Fruit fly (Drosophila melanogaster) whole organism, embryonic: ENCODE results near the gene CG33654.

Source experiments
- Adf1 ChIP-seq: fragments of 200-800 bp; sonication (Bioruptor generic); IDR thresholded peaks from 2 replicates; pipeline ENCODE4 v1.3.6; 2022; ENCODE audit warnings: missing biosample characterization, missing genetic modification characterization
- Atf3 ChIP-seq: fragments of 200-800 bp; sonication (Bioruptor generic); optimal IDR thresholded peaks from 3 replicates; lab custom pipeline; 2016; ENCODE audit warnings: missing biosample characterization, missing genetic modification characterization
- Bgb ChIP-seq: fragments of 200-800 bp; sonication (Bioruptor generic); IDR thresholded peaks from 2 replicates; pipeline ENCODE4 v1.3.6; 2022; ENCODE audit warnings: missing biosample characterization, missing genetic modification characterization; ENCODE audit not compliant: partially characterized antibody
- CG10959 ChIP-seq: fragments of 200-800 bp; sonication (Bioruptor generic); IDR thresholded peaks from 2 replicates; pipeline ENCODE4 v1.3.6; 2022; ENCODE audit warnings: missing biosample characterization, missing genetic modification characterization
- CG12071 ChIP-seq: fragments of 200-800 bp; sonication (Bioruptor generic); optimal IDR thresholded peaks from 3 replicates; lab custom pipeline; 2018; ENCODE audit warnings: missing biosample characterization, mild to moderate bottlenecking, missing genetic modification characterization
- CG12236 ChIP-seq: fragments of 200-800 bp; sonication (Bioruptor generic); optimal IDR thresholded peaks from 2 replicates; lab custom pipeline; 2016; ENCODE audit warnings: missing biosample characterization, missing genetic modification characterization
- CG1233 ChIP-seq: fragments of 200-800 bp; sonication (Bioruptor generic); optimal IDR thresholded peaks from 4 replicates; lab custom pipeline; 2018; ENCODE audit warnings: missing biosample characterization, mild to moderate bottlenecking, missing genetic modification characterization
- CG14014 ChIP-seq: fragments of 200-800 bp; sonication (Bioruptor generic); IDR thresholded peaks from 2 replicates; pipeline ENCODE4 v1.3.6; 2022; ENCODE audit warnings: missing biosample characterization, missing genetic modification characterization
- CG14441 ChIP-seq: fragments of 200-800 bp; sonication (Bioruptor generic); IDR thresholded peaks from 2 replicates; pipeline ENCODE4 v1.3.6; 2022; ENCODE audit warnings: missing biosample characterization, missing genetic modification characterization
- CG15269 ChIP-seq: fragments of 200-800 bp; sonication (Bioruptor generic); optimal IDR thresholded peaks from 2 replicates; lab custom pipeline; 2018; ENCODE audit warnings: missing biosample characterization, mild to moderate bottlenecking, missing genetic modification characterization, moderate library complexity
- CG16813 ChIP-seq: fragments of 200-800 bp; sonication (Bioruptor generic); IDR thresholded peaks from 3 replicates; pipeline ENCODE4 v1.3.6; 2022; ENCODE audit warnings: missing biosample characterization, missing genetic modification characterization; ENCODE audit not compliant: partially characterized antibody
- CG17385 ChIP-seq: fragments of 200-800 bp; sonication (Bioruptor generic); optimal IDR thresholded peaks from 3 replicates; lab custom pipeline; 2018; ENCODE audit warnings: missing biosample characterization, mild to moderate bottlenecking, missing genetic modification characterization
- CG18262 ChIP-seq: fragments of 200-800 bp; optimal IDR thresholded peaks from 3 replicates; lab custom pipeline; 2019; ENCODE audit warnings: missing biosample characterization, mild to moderate bottlenecking, missing genetic modification characterization, moderate library complexity
- CG1832 ChIP-seq: fragments of 200-800 bp; sonication (Bioruptor generic); optimal IDR thresholded peaks from 2 replicates; lab custom pipeline; 2017; ENCODE audit warnings: missing biosample characterization, mild to moderate bottlenecking, missing genetic modification characterization, inconsistent platforms
- CG2202 ChIP-seq: fragments of 200-800 bp; sonication (Bioruptor generic); optimal IDR thresholded peaks from 2 replicates; lab custom pipeline; 2018; ENCODE audit warnings: missing biosample characterization, mild to moderate bottlenecking, missing genetic modification characterization
- CG3065 ChIP-seq: fragments of 200-800 bp; sonication (Bioruptor generic); optimal IDR thresholded peaks from 2 replicates; lab custom pipeline; 2016; ENCODE audit warnings: missing biosample characterization, missing genetic modification characterization
- CG4707 ChIP-seq: fragments of 200-800 bp; sonication (Bioruptor generic); optimal IDR thresholded peaks from 2 replicates; lab custom pipeline; 2018; ENCODE audit warnings: missing biosample characterization, mild to moderate bottlenecking, missing genetic modification characterization, moderate library complexity
- CG6683 ChIP-seq: fragments of 200-800 bp; sonication (Bioruptor generic); optimal IDR thresholded peaks from 2 replicates; lab custom pipeline; 2017; ENCODE audit warnings: missing biosample characterization, mild to moderate bottlenecking, missing genetic modification characterization, missing genetic modification reagents
- CG6689 ChIP-seq: fragments of 200-800 bp; sonication (Bioruptor generic); IDR thresholded peaks from 2 replicates; pipeline ENCODE4 v1.3.6; 2022; ENCODE audit warnings: missing biosample characterization, missing genetic modification characterization
- CG7271 ChIP-seq: fragments of 200-800 bp; sonication (Bioruptor generic); optimal IDR thresholded peaks from 2 replicates; lab custom pipeline; 2018; ENCODE audit warnings: missing biosample characterization, mild to moderate bottlenecking, missing genetic modification characterization, moderate library complexity
- CG8359 ChIP-seq: fragments of 200-800 bp; sonication (Bioruptor generic); optimal IDR thresholded peaks from 2 replicates; lab custom pipeline; 2017; ENCODE audit warnings: missing biosample characterization, mild to moderate bottlenecking, missing genetic modification characterization, borderline replicate concordance
- CG9437 ChIP-seq: fragments of 200-800 bp; sonication (Bioruptor generic); optimal IDR thresholded peaks from 2 replicates; lab custom pipeline; 2018; ENCODE audit warnings: missing biosample characterization, mild to moderate bottlenecking, missing genetic modification characterization
- CG9609 ChIP-seq: fragments of 200-800 bp; sonication (Bioruptor generic); optimal IDR thresholded peaks from 3 replicates; lab custom pipeline; 2016; ENCODE audit warnings: missing biosample characterization, missing genetic modification characterization
- CG9876 ChIP-seq: fragments of 200-800 bp; sonication (Bioruptor generic); optimal IDR thresholded peaks from 2 replicates; lab custom pipeline; 2016; ENCODE audit warnings: missing biosample characterization, missing genetic modification characterization
- Ets65A ChIP-seq: fragments of 200-800 bp; sonication (Bioruptor generic); peaks from one replicate; lab custom pipeline; 2016; ENCODE audit warnings: missing biosample characterization, missing genetic modification characterization
- GATAe ChIP-seq: fragments of 200-800 bp; sonication (Bioruptor generic); conservative IDR thresholded peaks from 2 replicates; pipeline ENCODE4 v1.3.6; 2022; ENCODE audit warnings: missing biosample characterization, missing genetic modification characterization
- Gug ChIP-seq: fragments of 200-800 bp; sonication (Bioruptor generic); IDR thresholded peaks from 4 replicates; pipeline ENCODE4 v1.3.6; 2022; ENCODE audit warnings: missing biosample characterization, missing genetic modification characterization
- HLH3B ChIP-seq: fragments of 200-800 bp; sonication (Bioruptor generic); IDR thresholded peaks from 2 replicates; pipeline ENCODE4 v1.3.6; 2022; ENCODE audit warnings: missing biosample characterization, missing genetic modification characterization
- HLH54F ChIP-seq: fragments of 200-800 bp; sonication (Bioruptor generic); optimal IDR thresholded peaks from 3 replicates; lab custom pipeline; 2016; ENCODE audit warnings: missing biosample characterization, missing genetic modification characterization
- Hmr ChIP-seq: fragments of 200-800 bp; sonication (Bioruptor generic); optimal IDR thresholded peaks from 3 replicates; lab custom pipeline; 2017; ENCODE audit warnings: mild to moderate bottlenecking, missing biosample characterization, missing genetic modification reagents, missing genetic modification characterization
- Nf-YB ChIP-seq: fragments of 200-800 bp; sonication (Bioruptor generic); optimal IDR thresholded peaks from 3 replicates; lab custom pipeline; 2019; ENCODE audit warnings: missing biosample characterization, mild to moderate bottlenecking, missing genetic modification characterization, moderate library complexity
- Poxn ChIP-seq: fragments of 200-800 bp; sonication (Bioruptor generic); IDR thresholded peaks from 2 replicates; pipeline ENCODE4 v1.3.6; 2022; ENCODE audit warnings: missing biosample characterization, missing genetic modification characterization
- Six4 ChIP-seq: fragments of 200-800 bp; sonication (Bioruptor generic); optimal IDR thresholded peaks from 2 replicates; lab custom pipeline; 2016; ENCODE audit warnings: missing biosample characterization, missing genetic modification characterization
- Stat92E ChIP-seq, 3 experiments: fragments of >200 bp in 2 of 3; fragments of 200-800 bp in 1 of 3; sonication (Bioruptor generic) in 1 of 3; optimal IDR thresholded peaks; 2 replicates each; lab custom pipeline; 2017 to 2019; ENCODE audit warnings: missing biosample characterization in 3 of 3, missing genetic modification characterization in 3 of 3, mild to moderate bottlenecking in 1 of 3, moderate library complexity in 1 of 3
- Usf ChIP-seq: fragments of 200-800 bp; sonication (Bioruptor generic); optimal IDR thresholded peaks from 2 replicates; lab custom pipeline; 2017; ENCODE audit warnings: missing genotype, missing biosample characterization, missing genetic modification characterization
- Vsx1 ChIP-seq: fragments of 200-800 bp; sonication (Bioruptor generic); optimal IDR thresholded peaks from 2 replicates; lab custom pipeline; 2017; ENCODE audit warnings: missing biosample characterization, mild to moderate bottlenecking, missing genetic modification characterization, missing genetic modification reagents
- Xrp1 ChIP-seq: fragments of 200-800 bp; sonication (Bioruptor generic); IDR thresholded peaks from 2 replicates; pipeline ENCODE4 v1.3.6; 2022; ENCODE audit warnings: missing biosample characterization, missing genetic modification characterization
- YL-1 ChIP-seq: fragments of 200-800 bp; sonication (Bioruptor generic); optimal IDR thresholded peaks from 3 replicates; lab custom pipeline; 2017; ENCODE audit warnings: missing biosample characterization, mild to moderate bottlenecking, missing genetic modification characterization
- al ChIP-seq: fragments of 200-800 bp; sonication (Bioruptor generic); IDR thresholded peaks from 2 replicates; pipeline ENCODE4 v1.3.6; 2022; ENCODE audit warnings: missing biosample characterization, missing genetic modification characterization
- cg ChIP-seq: fragments of 200-800 bp; sonication (Bioruptor generic); optimal IDR thresholded peaks from 3 replicates; lab custom pipeline; 2019; ENCODE audit warnings: missing biosample characterization, mild to moderate bottlenecking, missing genetic modification characterization, moderate library complexity
- chinmo ChIP-seq: fragments of 200-800 bp; sonication (Bioruptor generic); IDR thresholded peaks from 4 replicates; pipeline ENCODE4 v1.3.6; 2022; ENCODE audit warnings: missing biosample characterization, missing genetic modification characterization; ENCODE audit not compliant: partially characterized antibody
- chm ChIP-seq: fragments of 200-800 bp; sonication (Bioruptor generic); IDR thresholded peaks from 2 replicates; pipeline ENCODE4 v1.3.6; 2022; ENCODE audit warnings: missing biosample characterization, missing genetic modification characterization
- dmrt11E ChIP-seq: fragments of 200-800 bp; sonication (Bioruptor generic); optimal IDR thresholded peaks from 3 replicates; lab custom pipeline; 2018; ENCODE audit warnings: missing biosample characterization, mild to moderate bottlenecking, missing genetic modification characterization, moderate library complexity
- en ChIP-seq: fragments of 200-800 bp; sonication (Bioruptor generic); optimal IDR thresholded peaks from 2 replicates; lab custom pipeline; 2016; ENCODE audit warnings: missing biosample characterization, missing genetic modification characterization
- eyg ChIP-seq: fragments of 200-800 bp; sonication (Bioruptor generic); optimal IDR thresholded peaks from 3 replicates; lab custom pipeline; 2016; ENCODE audit warnings: missing biosample characterization, missing genetic modification characterization
- fu2 ChIP-seq: fragments of 200-800 bp; sonication (Bioruptor generic); optimal IDR thresholded peaks from 2 replicates; lab custom pipeline; 2016; ENCODE audit warnings: missing biosample characterization, missing genetic modification characterization
- onecut ChIP-seq: fragments of 200-800 bp; sonication (Bioruptor generic); IDR thresholded peaks from 2 replicates; pipeline ENCODE4 v1.3.6; 2022; ENCODE audit warnings: missing biosample characterization, missing genetic modification characterization
- repo ChIP-seq: fragments of 200-800 bp; sonication (Bioruptor generic); optimal IDR thresholded peaks from 2 replicates; lab custom pipeline; 2016; ENCODE audit warnings: missing biosample characterization, missing genetic modification characterization
- ro ChIP-seq: fragments of 200-800 bp; sonication (Bioruptor generic); IDR thresholded peaks from 2 replicates; pipeline ENCODE4 v1.3.6; 2022; ENCODE audit warnings: missing biosample characterization, missing genetic modification characterization
- sima ChIP-seq: fragments of 200-800 bp; sonication (Bioruptor generic); optimal IDR thresholded peaks from 2 replicates; lab custom pipeline; 2016; ENCODE audit warnings: missing biosample characterization, missing genetic modification characterization
- sr ChIP-seq: fragments of 200-800 bp; sonication (Bioruptor generic); IDR thresholded peaks from 3 replicates; pipeline ENCODE4 v1.3.6; 2022; ENCODE audit warnings: missing biosample characterization, missing genetic modification characterization
- yki ChIP-seq: fragments of >200 bp; optimal IDR thresholded peaks from 3 replicates; lab custom pipeline; 2018

Gene CG33654

DNA sequence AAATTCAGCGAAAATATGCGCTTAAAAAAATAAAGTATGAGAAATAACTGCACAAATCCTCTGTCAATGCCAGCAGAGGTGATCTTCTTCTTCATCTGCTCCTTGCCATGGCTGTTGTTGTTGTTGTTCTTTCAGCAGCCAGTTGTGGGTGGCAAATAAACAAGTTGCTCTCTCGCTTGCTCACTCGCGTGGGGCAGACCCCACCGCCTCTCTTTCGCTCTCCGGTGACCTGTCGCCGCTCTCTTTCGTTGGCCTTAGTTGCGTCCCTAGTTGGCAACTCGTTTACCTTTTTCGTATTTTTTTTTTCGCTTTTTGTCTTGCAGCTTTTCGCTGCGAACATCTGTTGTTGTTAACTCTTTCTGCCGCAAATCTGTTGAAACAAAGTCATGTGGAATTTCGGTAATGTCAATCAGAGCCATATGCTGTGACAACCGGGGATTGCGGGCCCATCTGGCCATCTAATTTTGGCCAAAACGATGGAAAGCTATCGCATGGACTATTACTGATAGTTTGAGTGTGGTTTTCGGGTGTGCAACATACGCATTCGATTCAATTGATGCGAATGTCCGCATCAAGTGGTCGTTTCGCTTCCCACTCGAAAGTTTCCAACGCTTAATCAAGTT, 48.3 kb downstream of the CG33654 start (continued):
- peak; percentile 47 for TF ChIP-seq CG17385 (GFP tag; lab: Kevin White, UChicago)
- TF ChIP-seq onecut (GFP tag; lab: Robert Waterston, UW) = no peak
- no peak for TF ChIP-seq Atf3 (GFP tag; lab: Kevin White, UChicago)
- no peak for TF ChIP-seq CG2202 (tag; lab: Kevin White, UChicago)
- TF ChIP-seq CG14441 = no peak
- no peak for TF ChIP-seq ro (GFP tag; lab: Robert Waterston, UW)
- no peak for TF ChIP-seq fu2 (GFP tag; lab: Kevin White, UChicago)
- no peak for TF ChIP-seq CG6683 (GFP tag; lab: Kevin White, UChicago)
- no peak for TF ChIP-seq Xrp1
- peak; percentile 57 for TF ChIP-seq yki (lab: Kevin White, UChicago)
- TF ChIP-seq sr (GFP tag; lab: Robert Waterston, UW) = peak; percentile 81
- no peak for TF ChIP-seq dmrt11E (tag; lab: Kevin White, UChicago)
- no peak for TF ChIP-seq CG1233 (GFP tag; lab: Kevin White, UChicago)
- TF ChIP-seq Vsx1 (GFP tag; lab: Kevin White, UChicago) = no peak
- no peak for TF ChIP-seq HLH54F (GFP tag; lab: Kevin White, UChicago)
- no peak for TF ChIP-seq sima
- TF ChIP-seq Adf1 (GFP tag; lab: Robert Waterston, UW) = no peak
- no peak for TF ChIP-seq CG12071
- no peak for TF ChIP-seq CG9876 (GFP tag; lab: Kevin White, UChicago)
- TF ChIP-seq CG10959 (GFP tag; lab: Robert Waterston, UW) = 0 out of 2 replicates have a peak, but pooled peaks have one; percentile 5
- no peak for TF ChIP-seq Six4 (GFP tag; lab: Kevin White, UChicago)
- TF ChIP-seq eyg (GFP tag; lab: Kevin White, UChicago) = no peak
- no peak for TF ChIP-seq Nf-YB
- no peak for TF ChIP-seq GATAe (GFP tag; lab: Robert Waterston, UW)
- TF ChIP-seq CG4707 = no peak
- no peak for TF ChIP-seq en (GFP tag; lab: Kevin White, UChicago)
- TF ChIP-seq repo (GFP tag; lab: Kevin White, UChicago) = no peak
- no peak for TF ChIP-seq CG6689 (GFP tag; lab: Robert Waterston, UW)
- no peak for TF ChIP-seq CG15269
- TF ChIP-seq Bgb = no peak
- no peak for TF ChIP-seq CG8359 (GFP tag; lab: Kevin White, UChicago)
- no peak for TF ChIP-seq CG9437 (GFP tag; lab: Kevin White, UChicago)
- TF ChIP-seq CG18262 (tag; lab: Kevin White, UChicago) = no peak
- TF ChIP-seq, all 482 proteins: peak for 16

DNA sequence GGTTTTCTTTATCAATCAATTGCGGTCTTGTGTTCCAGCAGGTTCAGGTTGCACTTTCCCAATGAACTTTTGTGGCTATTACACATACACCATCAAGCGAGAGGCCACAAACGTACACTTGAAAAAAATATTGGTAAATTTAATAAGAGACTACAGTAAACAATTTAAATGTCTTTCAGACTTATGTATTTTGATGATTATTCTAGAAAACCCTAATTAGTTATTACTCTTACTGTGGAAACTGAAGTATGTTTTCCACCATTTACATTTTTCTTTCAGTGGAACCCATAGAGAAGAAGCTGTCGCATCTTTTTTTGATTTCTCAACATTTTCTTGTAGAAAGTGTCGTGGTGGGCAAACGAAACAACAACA, 48.9 kb downstream of the CG33654 start:
- TF ChIP-seq Hmr (GFP tag; lab: Kevin White, UChicago) (peak; percentile 85), CG12236 (GFP tag; lab: Kevin White, UChicago) (peak; percentile 76), Gug (GFP tag; lab: Robert Waterston, UW) (peak; percentile 76), chinmo (no peak), Atf3 (GFP tag; lab: Kevin White, UChicago) (peak; percentile 94), HLH3B (GFP tag; lab: Robert Waterston, UW) (peak; percentile 93), Bgb (no peak), Stat92E (GFP tag; optimal IDR thresholded peaks at IDR 0.05; lab: Kevin White, UChicago) (peak in 1 of 3 experiments; percentile 52), YL-1 (GFP tag; lab: Kevin White, UChicago) (peak; percentile 70), chm (GFP tag; lab: Robert Waterston, UW) (peak; percentile 87), CG16813 (GFP tag; lab: Robert Waterston, UW) (no peak), Ets65A (GFP tag; lab: Kevin White, UChicago) (peak; percentile 98), CG1832 (no peak), CG3065 (GFP tag; lab: Kevin White, UChicago) (peak; percentile 82), Poxn (GFP tag; lab: Robert Waterston, UW) (peak; percentile 37; the same call in 1 of the 2 replicates), al (GFP tag; lab: Robert Waterston, UW) (peak; percentile 84), CG9609 (GFP tag; lab: Kevin White, UChicago) (peak; percentile 90), CG14014 (GFP tag; lab: Robert Waterston, UW) (peak; percentile 90), cg (peak; percentile 23), CG7271 (tag; lab: Kevin White, UChicago) (peak; percentile 39), Usf (GFP tag; lab: Kevin White, UChicago) (peak; percentile 52)
